Worm (Caenorhabditis elegans) whole organism, L4 larva: ENCODE data around the gene haly-1.

Source experiments
- Y75B8A.6 ChIP-seq: fragments of 200-800 bp; sonication (Bioruptor generic); IDR thresholded peaks from 2 replicates; pipeline ENCODE4 v1.3.6; 2022; ENCODE audit warnings: missing genetic modification reagents, missing genetic modification characterization, missing compliant biosample characterization
- ama-1 ChIP-seq: fragments of 150-350 bp; optimal IDR thresholded peaks from 2 replicates; lab custom pipeline; 2014; ENCODE audit warnings: inconsistent platforms, mixed read lengths
- daf-16 ChIP-seq, 3 experiments: sonication (generic microtip); optimal IDR thresholded peaks; 2 replicates each; lab custom pipeline; 2016 to 2017; ENCODE audit warnings: missing genetic modification characterization in 3 of 3, missing genetic modification reagents in 3 of 3, mild to moderate bottlenecking in 2 of 3, missing compliant biosample characterization in 2 of 3, missing biosample characterization in 1 of 3, moderate library complexity in 1 of 3
- fos-1 ChIP-seq: fragments of 150-350 bp; optimal IDR thresholded peaks from 2 replicates; lab custom pipeline; 2014; ENCODE audit warnings: missing biosample characterization, missing genetic modification characterization
- hif-1 ChIP-seq, 2 experiments: sonication (generic microtip); optimal IDR thresholded peaks; 2 replicates each; lab custom pipeline; 2016 to 2017; ENCODE audit warnings: missing compliant biosample characterization in 2 of 2, missing genetic modification characterization in 2 of 2, missing genetic modification reagents in 2 of 2, missing genotype in 2 of 2, mild to moderate bottlenecking in 1 of 2
- jun-1 ChIP-seq: fragments of 150-350 bp; optimal IDR thresholded peaks from 2 replicates; lab custom pipeline; 2014; ENCODE audit warnings: missing biosample characterization, missing genetic modification reagents, missing genetic modification characterization
- lin-39 ChIP-seq: fragments of 150-350 bp; optimal IDR thresholded peaks from 2 replicates; lab custom pipeline; 2014; ENCODE audit warnings: missing biosample characterization, missing genetic modification reagents, missing genetic modification characterization
- mxl-3 ChIP-seq: fragments of 200-800 bp; sonication (Bioruptor generic); optimal IDR thresholded peaks from 2 replicates; lab custom pipeline; 2018; ENCODE audit warnings: mild to moderate bottlenecking, missing genetic modification characterization, missing compliant biosample characterization
- nhr-6 ChIP-seq: fragments of 150-350 bp; optimal IDR thresholded peaks from 2 replicates; lab custom pipeline; 2014; ENCODE audit warnings: missing biosample characterization, missing genetic modification characterization
- unc-130 ChIP-seq: sonication (generic microtip); optimal IDR thresholded peaks from 2 replicates; lab custom pipeline; 2016; ENCODE audit warnings: missing genetic modification reagents, missing genetic modification characterization, missing compliant biosample characterization
- zfp-2 ChIP-seq: sonication (generic microtip); optimal IDR thresholded peaks from 2 replicates; lab custom pipeline; 2016; ENCODE audit warnings: mild to moderate bottlenecking, missing genetic modification characterization, missing compliant biosample characterization

ce11 chrX:10891890-10892289, 4.5 kb downstream of the haly-1 start, which contains the start of gene F47B10.3:
- TF ChIP-seq hif-1 (tag; optimal IDR thresholded peaks at IDR 0.05; lab: Kevin White, UChicago) (no peak), daf-16 (GFP tag; optimal IDR thresholded peaks at IDR 0.05; lab: Kevin White, UChicago) (no peak), daf-16 (tag; optimal IDR thresholded peaks at IDR 0.05; lab: Kevin White, UChicago) (no peak), mxl-3 (GFP tag; lab: Kevin White, UChicago) (no peak), lin-39 (tag; lab: Kevin White, UChicago) (no peak), nhr-6 (no peak), Y75B8A.6 (GFP tag; lab: Robert Waterston, UW) (no peak), unc-130 (GFP tag; lab: Kevin White, UChicago) (no peak), ama-1 (lab: Kevin White, UChicago) (no peak), zfp-2 (tag; lab: Kevin White, UChicago) (no peak), jun-1 (tag; lab: Kevin White, UChicago) (no peak), fos-1 (tag; lab: Kevin White, UChicago) (no peak)
